Fruit fly (Drosophila melanogaster) whole organism, embryonic: Measurements from ENCODE around the gene CG10300.

Source experiments
- Aef1 ChIP-seq: fragments of 200-800 bp; sonication (Bioruptor generic); IDR thresholded peaks from 3 replicates; pipeline ENCODE4 v1.3.6; 2022; ENCODE audit warnings: missing biosample characterization, missing genetic modification characterization
- Blimp-1 ChIP-seq: fragments of 200-800 bp; sonication (Bioruptor generic); optimal IDR thresholded peaks from 3 replicates; lab custom pipeline; 2018; ENCODE audit warnings: missing biosample characterization, missing genetic modification characterization, mild to moderate bottlenecking, moderate library complexity, missing genetic modification reagents
- CG10654 ChIP-seq: fragments of 200-800 bp; sonication (Bioruptor generic); optimal IDR thresholded peaks from 2 replicates; lab custom pipeline; 2016; ENCODE audit warnings: missing biosample characterization, missing genetic modification characterization
- CG11093 ChIP-seq: fragments of 200-800 bp; sonication (Bioruptor generic); IDR thresholded peaks from 3 replicates; pipeline ENCODE4 v1.3.6; 2022; ENCODE audit warnings: missing biosample characterization, missing genetic modification characterization
- CG12219 ChIP-seq: fragments of 200-800 bp; sonication (Bioruptor generic); optimal IDR thresholded peaks from 3 replicates; lab custom pipeline; 2018; ENCODE audit warnings: missing biosample characterization, mild to moderate bottlenecking, missing genetic modification characterization
- CG12769 ChIP-seq: fragments of 200-800 bp; sonication (Bioruptor generic); optimal IDR thresholded peaks from 2 replicates; lab custom pipeline; 2019; ENCODE audit warnings: missing biosample characterization, mild to moderate bottlenecking, missing genetic modification characterization, moderate library complexity
- CG12942 ChIP-seq: fragments of 200-800 bp; sonication (Bioruptor generic); optimal IDR thresholded peaks from 3 replicates; lab custom pipeline; 2016; ENCODE audit warnings: missing biosample characterization, missing genetic modification characterization
- CG13296 ChIP-seq: fragments of 200-800 bp; sonication (Bioruptor generic); optimal IDR thresholded peaks from 3 replicates; lab custom pipeline; 2018; ENCODE audit warnings: missing biosample characterization, mild to moderate bottlenecking, missing genetic modification characterization
- CG14050 ChIP-seq: fragments of 200-800 bp; sonication (Bioruptor generic); IDR thresholded peaks from 3 replicates; pipeline ENCODE4 v1.3.6; 2022; ENCODE audit warnings: missing biosample characterization, missing genetic modification characterization
- CG17186 ChIP-seq: fragments of 200-800 bp; sonication (Bioruptor generic); optimal IDR thresholded peaks from 3 replicates; lab custom pipeline; 2017; ENCODE audit warnings: missing biosample characterization, missing genetic modification reagents, missing genetic modification characterization
- CG17328 ChIP-seq: fragments of 200-800 bp; sonication (Bioruptor generic); IDR thresholded peaks from 2 replicates; pipeline ENCODE4 v1.3.6; 2022; ENCODE audit warnings: missing biosample characterization, missing genetic modification characterization
- CG17359 ChIP-seq: fragments of 200-800 bp; sonication (Bioruptor generic); optimal IDR thresholded peaks from 3 replicates; lab custom pipeline; 2018; ENCODE audit warnings: missing biosample characterization, mild to moderate bottlenecking, missing genetic modification characterization, moderate library complexity
- CG17568 ChIP-seq: fragments of 200-800 bp; sonication (Bioruptor generic); optimal IDR thresholded peaks from 2 replicates; lab custom pipeline; 2018; ENCODE audit warnings: missing biosample characterization, mild to moderate bottlenecking, missing genetic modification characterization, moderate library complexity
- CG18619 ChIP-seq: fragments of 200-800 bp; sonication (Bioruptor generic); optimal IDR thresholded peaks from 3 replicates; lab custom pipeline; 2017; ENCODE audit warnings: missing biosample characterization, mild to moderate bottlenecking, missing genetic modification characterization
- CG33213 ChIP-seq: fragments of 200-800 bp; sonication (Bioruptor generic); optimal IDR thresholded peaks from 3 replicates; lab custom pipeline; 2016; ENCODE audit warnings: missing biosample characterization, missing genetic modification characterization
- CG34422 ChIP-seq: fragments of 200-800 bp; sonication (Bioruptor generic); IDR thresholded peaks from 3 replicates; pipeline ENCODE4 v1.3.6; 2022; ENCODE audit warnings: missing biosample characterization, missing genetic modification characterization
- CG42726 ChIP-seq: fragments of 200-800 bp; sonication (Bioruptor generic); IDR thresholded peaks from 2 replicates; pipeline ENCODE4 v1.3.6; 2022; ENCODE audit warnings: missing biosample characterization, missing genetic modification characterization; ENCODE audit not compliant: partially characterized antibody
- CG4424 ChIP-seq: fragments of 200-800 bp; sonication (Bioruptor generic); optimal IDR thresholded peaks from 3 replicates; lab custom pipeline; 2016; ENCODE audit warnings: missing biosample characterization, missing genetic modification characterization
- CG6765 ChIP-seq: fragments of 200-800 bp; sonication (Bioruptor generic); optimal IDR thresholded peaks from 3 replicates; lab custom pipeline; 2017; ENCODE audit warnings: missing biosample characterization, mild to moderate bottlenecking, missing genetic modification characterization
- CG8388 ChIP-seq: fragments of 200-800 bp; sonication (Bioruptor generic); optimal IDR thresholded peaks from 2 replicates; lab custom pipeline; 2019; ENCODE audit warnings: missing biosample characterization, mild to moderate bottlenecking, missing genetic modification characterization, moderate library complexity
- Doc2 ChIP-seq: fragments of 200-800 bp; sonication (Bioruptor generic); IDR thresholded peaks from 2 replicates; pipeline ENCODE4 v1.3.6; 2022; ENCODE audit warnings: missing biosample characterization, missing genetic modification characterization
- Hey ChIP-seq: fragments of 200-800 bp; sonication (Bioruptor generic); optimal IDR thresholded peaks from 3 replicates; lab custom pipeline; 2018; ENCODE audit warnings: missing biosample characterization, mild to moderate bottlenecking, missing genetic modification characterization
- Hmx ChIP-seq: fragments of 200-800 bp; sonication (Bioruptor generic); optimal IDR thresholded peaks from 2 replicates; lab custom pipeline; 2016; ENCODE audit warnings: missing biosample characterization, missing genetic modification characterization
- MTF-1 ChIP-seq: fragments of 200-800 bp; sonication (Bioruptor generic); optimal IDR thresholded peaks from 2 replicates; lab custom pipeline; 2018; ENCODE audit warnings: missing biosample characterization, mild to moderate bottlenecking, missing genetic modification characterization, borderline replicate concordance
- NFAT ChIP-seq: fragments of 200-800 bp; sonication (Bioruptor generic); IDR thresholded peaks from 2 replicates; pipeline ENCODE4 v1.3.6; 2022; ENCODE audit warnings: missing biosample characterization, missing genetic modification characterization
- Neu2 ChIP-seq: fragments of 200-800 bp; sonication (Bioruptor generic); optimal IDR thresholded peaks from 3 replicates; lab custom pipeline; 2016; ENCODE audit warnings: missing biosample characterization, missing genetic modification characterization, borderline replicate concordance
- NfI ChIP-seq: fragments of 200-800 bp; sonication (Bioruptor generic); optimal IDR thresholded peaks from 3 replicates; lab custom pipeline; 2018; ENCODE audit warnings: missing biosample characterization, mild to moderate bottlenecking, missing genetic modification characterization, moderate library complexity
- TFAM ChIP-seq: fragments of 200-800 bp; sonication (Bioruptor generic); optimal IDR thresholded peaks from 2 replicates; lab custom pipeline; 2017; ENCODE audit warnings: missing biosample characterization, missing genetic modification characterization, inconsistent platforms
- Xrp1 ChIP-seq: fragments of 200-800 bp; sonication (Bioruptor generic); IDR thresholded peaks from 2 replicates; pipeline ENCODE4 v1.3.6; 2022; ENCODE audit warnings: missing biosample characterization, missing genetic modification characterization
- ap ChIP-seq: fragments of 200-800 bp; sonication (Bioruptor generic); IDR thresholded peaks from 2 replicates; pipeline ENCODE4 v1.3.6; 2022; ENCODE audit warnings: missing biosample characterization, missing genetic modification characterization
- danr ChIP-seq: fragments of 200-800 bp; sonication (Bioruptor generic); IDR thresholded peaks from 2 replicates; pipeline ENCODE4 v1.3.6; 2022; ENCODE audit warnings: missing biosample characterization, missing genetic modification characterization
- dati ChIP-seq: fragments of 200-800 bp; sonication (Bioruptor generic); IDR thresholded peaks from 2 replicates; pipeline ENCODE4 v1.3.6; 2022; ENCODE audit warnings: missing biosample characterization, missing genetic modification characterization
- fd3F ChIP-seq: fragments of 200-800 bp; sonication (Bioruptor generic); optimal IDR thresholded peaks from 2 replicates; lab custom pipeline; 2018; ENCODE audit warnings: missing biosample characterization, mild to moderate bottlenecking, missing genetic modification characterization, moderate library complexity
- fu2 ChIP-seq: fragments of 200-800 bp; sonication (Bioruptor generic); optimal IDR thresholded peaks from 2 replicates; lab custom pipeline; 2016; ENCODE audit warnings: missing biosample characterization, missing genetic modification characterization
- gcm2 ChIP-seq: fragments of 200-800 bp; sonication (Bioruptor generic); optimal IDR thresholded peaks from 2 replicates; lab custom pipeline; 2016; ENCODE audit warnings: missing biosample characterization, missing genetic modification characterization
- her ChIP-seq: fragments of 200-800 bp; sonication (Bioruptor generic); optimal IDR thresholded peaks from 2 replicates; lab custom pipeline; 2016; ENCODE audit warnings: missing biosample characterization, missing genetic modification characterization
- klu ChIP-seq: fragments of 200-800 bp; sonication (Bioruptor generic); IDR thresholded peaks from 2 replicates; pipeline ENCODE4 v1.3.6; 2022; ENCODE audit warnings: missing biosample characterization, missing genetic modification characterization
- kni ChIP-seq: fragments of 200-800 bp; sonication (Bioruptor generic); optimal IDR thresholded peaks from 3 replicates; lab custom pipeline; 2017; ENCODE audit warnings: mild to moderate bottlenecking, missing biosample characterization, missing genetic modification reagents, missing genetic modification characterization
- knrl ChIP-seq: fragments of 200-800 bp; sonication (Bioruptor generic); IDR thresholded peaks from 3 replicates; pipeline ENCODE4 v1.3.6; 2022; ENCODE audit warnings: missing biosample characterization, missing genetic modification characterization; ENCODE audit not compliant: partially characterized antibody
- lmd ChIP-seq: fragments of 200-800 bp; sonication (Bioruptor generic); IDR thresholded peaks from 2 replicates; pipeline ENCODE4 v1.3.6; 2022; ENCODE audit warnings: missing biosample characterization, missing genetic modification characterization
- lola ChIP-seq, 3 experiments: fragments of >200 bp in 2 of 3; fragments of 200-800 bp in 1 of 3; sonication (Bioruptor generic) in 1 of 3; optimal IDR thresholded peaks; 2 replicates each; lab custom pipeline; 2017 to 2019; ENCODE audit warnings: missing biosample characterization in 3 of 3, missing genetic modification characterization in 3 of 3, mild to moderate bottlenecking in 1 of 3, moderate library complexity in 1 of 3
- mld ChIP-seq: fragments of 200-800 bp; sonication (Bioruptor generic); IDR thresholded peaks from 3 replicates; pipeline ENCODE4 v1.3.6; 2022; ENCODE audit warnings: missing biosample characterization, missing genetic modification characterization; ENCODE audit not compliant: partially characterized antibody
- nmo ChIP-seq: fragments of 200-800 bp; sonication (Bioruptor generic); optimal IDR thresholded peaks from 2 replicates; lab custom pipeline; 2018; ENCODE audit warnings: missing biosample characterization, mild to moderate bottlenecking, missing genetic modification characterization, moderate library complexity
- otp ChIP-seq: fragments of 200-800 bp; sonication (Bioruptor generic); IDR thresholded peaks from 3 replicates; pipeline ENCODE4, ENCODE4 v1.3.6; 2022; ENCODE audit warnings: missing biosample characterization, missing genetic modification characterization
- pita ChIP-seq: fragments of 200-800 bp; sonication (Bioruptor generic); optimal IDR thresholded peaks from 2 replicates; lab custom pipeline; 2017; ENCODE audit warnings: missing biosample characterization, mild to moderate bottlenecking, missing genetic modification characterization
- psq ChIP-seq: fragments of 200-800 bp; sonication (Bioruptor generic); optimal IDR thresholded peaks from 2 replicates; lab custom pipeline; 2017; ENCODE audit warnings: missing biosample characterization, missing genetic modification characterization
- ranshi ChIP-seq: fragments of 200-800 bp; sonication (Bioruptor generic); IDR thresholded peaks from 2 replicates; pipeline ENCODE4 v1.3.6; 2022; ENCODE audit warnings: missing biosample characterization, missing genetic modification characterization
- tin ChIP-seq: fragments of 200-800 bp; sonication (Bioruptor generic); optimal IDR thresholded peaks from 3 replicates; lab custom pipeline; 2016; ENCODE audit warnings: missing biosample characterization, missing genetic modification characterization

The CG10300 gene

DNA sequence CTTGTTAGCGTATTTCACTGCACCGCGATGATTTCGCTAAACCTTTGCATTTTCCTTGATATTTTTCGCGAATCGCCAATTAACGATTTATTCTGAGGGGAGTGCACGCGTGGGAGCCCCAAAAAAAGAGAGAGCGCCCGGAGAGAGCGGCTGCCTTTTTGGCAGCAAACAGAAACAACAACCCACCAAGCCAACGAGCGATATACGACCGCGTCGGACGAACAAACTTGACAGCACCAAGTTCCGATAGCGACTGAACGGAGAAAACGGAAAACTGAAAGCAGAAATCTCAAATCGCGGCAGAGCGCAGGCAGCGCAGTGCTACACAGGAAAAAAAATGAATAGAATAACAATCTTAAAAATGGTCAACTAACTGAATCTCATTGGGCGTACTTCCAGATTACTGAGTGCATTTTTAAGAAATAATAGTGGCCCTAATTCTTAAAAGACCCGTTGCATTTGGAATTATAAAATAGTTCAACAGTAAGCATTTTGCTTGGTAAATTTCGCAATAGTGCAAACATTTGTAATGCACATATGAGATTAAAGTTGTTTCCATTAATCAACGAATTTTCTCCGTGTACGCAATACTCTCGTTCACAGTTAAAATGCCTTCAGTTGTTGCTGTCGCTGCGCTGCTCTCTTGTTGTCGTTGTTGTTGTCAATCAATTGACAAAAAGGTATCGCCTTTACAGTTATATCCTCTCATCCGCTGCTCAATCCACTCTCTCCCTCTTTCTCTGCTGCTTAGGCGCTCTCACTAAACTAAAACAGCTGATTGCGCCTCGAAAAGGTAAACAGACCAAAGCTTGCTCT is 41.7 kb upstream of the CG10300 start, which contains the start of gene CG31145 (continued):
- TF ChIP-seq lola (GFP tag; optimal IDR thresholded peaks at IDR 0.05; lab: Kevin White, UChicago) (peak in 1 of 3 experiments; percentile 98), her (GFP tag; lab: Kevin White, UChicago) (peak; percentile 98), klu (peak; percentile 99), CG12942 (peak; percentile 99), CG6765 (GFP tag; lab: Kevin White, UChicago) (peak; percentile 99), tin (GFP tag; lab: Kevin White, UChicago) (peak; percentile 99), mld (GFP tag; lab: Robert Waterston, UW) (peak; percentile 56; the same call in 1 of the 3 replicates), dati (GFP tag; lab: Robert Waterston, UW) (peak; percentile 94), Aef1 (peak; percentile 99), fd3F (peak; percentile 99), gcm2 (GFP tag; lab: Kevin White, UChicago) (peak; percentile 100), kni (GFP tag; lab: Kevin White, UChicago) (peak; percentile 92), nmo (peak; percentile 100), otp (GFP tag; lab: Robert Waterston, UW) (peak; percentile 97), NFAT (GFP tag; lab: Robert Waterston, UW) (peak; percentile 96), CG4424 (GFP tag; lab: Kevin White, UChicago) (peak; percentile 100), fu2 (GFP tag; lab: Kevin White, UChicago) (peak; percentile 99), CG17186 (peak; percentile 96), Blimp-1 (peak; percentile 98), pita (GFP tag; lab: Kevin White, UChicago) (no peak), Hmx (GFP tag; lab: Kevin White, UChicago) (peak; percentile 98), CG18619 (peak; percentile 100), Xrp1 (GFP tag; lab: Robert Waterston, UW) (peak; percentile 99), CG13296 (GFP tag; lab: Kevin White, UChicago) (peak; percentile 99), CG14050 (GFP tag; lab: Robert Waterston, UW) (peak; percentile 99), CG12219 (peak; percentile 99), Neu2 (peak; percentile 97), CG8388 (GFP tag; lab: Kevin White, UChicago) (peak; percentile 99), ap (GFP tag; lab: Robert Waterston, UW) (peak; percentile 98), NfI (peak; percentile 99), CG17359 (peak; percentile 100), danr (GFP tag; lab: Robert Waterston, UW) (peak; percentile 99), CG33213 (GFP tag; lab: Kevin White, UChicago) (peak; percentile 99), psq (GFP tag; lab: Kevin White, UChicago) (peak; percentile 97), CG17568 (GFP tag; lab: Kevin White, UChicago) (peak; percentile 99), MTF-1 (GFP tag; lab: Kevin White, UChicago) (peak; percentile 93), knrl (peak; percentile 37; the same call in 1 of the 3 replicates), CG17328 (GFP tag; lab: Robert Waterston, UW) (peak; percentile 98), CG11093 (peak; percentile 99), Doc2 (GFP tag; lab: Robert Waterston, UW) (peak; percentile 97; the same call in 1 of the 2 replicates), CG10654 (peak; percentile 99), ranshi (GFP tag; lab: Robert Waterston, UW) (peak; percentile 99), lmd (GFP tag; lab: Robert Waterston, UW) (peak; percentile 100), Hey (tag; lab: Kevin White, UChicago) (peak; percentile 96), CG12769 (tag; lab: Kevin White, UChicago) (peak; percentile 99), CG42726 (GFP tag; lab: Robert Waterston, UW) (peak; percentile 61; the same call in 1 of the 2 replicates), CG34422 (GFP tag; lab: Robert Waterston, UW) (peak; percentile 99), TFAM (GFP tag; lab: Kevin White, UChicago) (peak; percentile 95)
